Worm (Caenorhabditis elegans): Measurements from ENCODE around the gene Y73F8A.22.

Y73F8A.22 gene

ce11 chrIV:15441308-15441707 is at the start of gene Y73F8A.22:
Gene Y73F8A.22 (minus strand): TSS chrIV:15441408.
- TF ChIP-seq egl-27 (tag; optimal IDR thresholded peaks at IDR 0.05) (no peak), mdl-1 (tag; optimal IDR thresholded peaks at IDR 0.05) (no peak), peb-1 (tag; optimal IDR thresholded peaks at IDR 0.05) (no peak), nhr-10 (tag; optimal IDR thresholded peaks at IDR 0.05) (no peak)

ce11 chrIV:15476369-15476768 is 35.2 kb upstream of the Y73F8A.22 start:
- TF ChIP-seq crh-2 (tag; optimal IDR thresholded peaks at IDR 0.05) (peak; percentile 16), alr-1 (tag; optimal IDR thresholded peaks at IDR 0.05) (no peak), unc-55 (GFP tag; optimal IDR thresholded peaks at IDR 0.05) (peak; percentile 39), nhr-129 (tag; optimal IDR thresholded peaks at IDR 0.05) (peak; percentile 66), gmeb-1 (tag; optimal IDR thresholded peaks at IDR 0.05) (peak; percentile 31)

- TF ChIP-seq peb-1 (tag; optimal IDR thresholded peaks at IDR 0.05) (no peak), aly-2 (tag; optimal IDR thresholded peaks at IDR 0.05) (no peak), nhr-11 (tag; optimal IDR thresholded peaks at IDR 0.05) (no peak), sma-3 (GFP tag; optimal IDR thresholded peaks at IDR 0.05) (no peak), dmd-4 (tag; optimal IDR thresholded peaks at IDR 0.05) (no peak), zag-1 (tag; optimal IDR thresholded peaks at IDR 0.05) (no peak), nhr-237 (tag; optimal IDR thresholded peaks at IDR 0.05) (no peak), fos-1 (tag; optimal IDR thresholded peaks at IDR 0.05) (no peak), R02D3.7 (tag; optimal IDR thresholded peaks at IDR 0.05) (no peak), ztf-4 (tag; optimal IDR thresholded peaks at IDR 0.05) (no peak), sma-9 (GFP tag; optimal IDR thresholded peaks at IDR 0.05) (no peak), sma-9 (tag; optimal IDR thresholded peaks at IDR 0.05) (no peak), nhr-10 (tag; optimal IDR thresholded peaks at IDR 0.05) (no peak), nhr-12 (tag; optimal IDR thresholded peaks at IDR 0.05) (no peak), C34F6.9 (tag; optimal IDR thresholded peaks at IDR 0.05) (no peak), gmeb-1 (tag; optimal IDR thresholded peaks at IDR 0.05) (no peak), nhr-23 (tag; optimal IDR thresholded peaks at IDR 0.05) (no peak), nhr-129 (tag; optimal IDR thresholded peaks at IDR 0.05) (no peak), F13H6.1 (tag; optimal IDR thresholded peaks at IDR 0.05) (no peak), egl-27 (tag; optimal IDR thresholded peaks at IDR 0.05) (no peak)
Observed at ce11 chrIV:15475829-15476228, 34.6 kb upstream of the Y73F8A.22 start.

ce11 chrIV:15473588-15474271 is 32.5 kb upstream of the Y73F8A.22 start, which contains the start of gene Y73F8A.26:
Gene Y73F8A.26 (plus strand): TSS chrIV:15473660.
- no peak for TF ChIP-seq sem-4 (tag; optimal IDR thresholded peaks at IDR 0.05)

ce11 chrIV:15472387-15472859 is 31.2 kb upstream of the Y73F8A.22 start, which contains the start of gene Y73F8A.27:
Gene Y73F8A.27 (plus strand): TSS chrIV:15472809.
- TF ChIP-seq blmp-1 (tag; optimal IDR thresholded peaks at IDR 0.05; ENCODE audit: insufficient read depth) = peak; percentile 51
- peak; percentile 90 for TF ChIP-seq sma-9 (GFP tag; optimal IDR thresholded peaks at IDR 0.05)
- no peak for TF ChIP-seq sma-9 (tag; optimal IDR thresholded peaks at IDR 0.05)
- peak; percentile 92 for TF ChIP-seq nhr-6 (tag; optimal IDR thresholded peaks at IDR 0.05)
- TF ChIP-seq ZK546.5 (tag; optimal IDR thresholded peaks at IDR 0.05) = peak; percentile 46
- peak; percentile 95 for TF ChIP-seq lin-13 (GFP tag; optimal IDR thresholded peaks at IDR 0.05)
- no peak for TF ChIP-seq ztf-1 (GFP tag; conservative IDR thresholded peaks at IDR 0.05)
- peak; percentile 97 for TF ChIP-seq crh-2 (tag; optimal IDR thresholded peaks at IDR 0.05)
- peak; percentile 89 for TF ChIP-seq nhr-21 (tag; optimal IDR thresholded peaks at IDR 0.05)
- peak; percentile 91 for TF ChIP-seq sem-4 (tag; optimal IDR thresholded peaks at IDR 0.05)
- TF ChIP-seq ama-1 (optimal IDR thresholded peaks at IDR 0.05) = peak; percentile 66
- TF ChIP-seq fos-1 (tag; optimal IDR thresholded peaks at IDR 0.05) = peak; percentile 64
- TF ChIP-seq gmeb-1 (tag; optimal IDR thresholded peaks at IDR 0.05) = peak; percentile 91
- TF ChIP-seq skn-1 (tag; optimal IDR thresholded peaks at IDR 0.05) = peak; percentile 83
- TF ChIP-seq aly-2 (tag; optimal IDR thresholded peaks at IDR 0.05) = no peak
- peak; percentile 92 to 96 for TF ChIP-seq lsy-2 (tag; optimal IDR thresholded peaks at IDR 0.05)
- TF ChIP-seq alr-1 (tag; optimal IDR thresholded peaks at IDR 0.05) = no peak
- TF ChIP-seq Y55F3AM.14 (GFP tag; optimal IDR thresholded peaks at IDR 0.05) = peak; percentile 24
- TF ChIP-seq nhr-77 (tag; optimal IDR thresholded peaks at IDR 0.05) = peak; percentile 51
- peak; percentile 83 for TF ChIP-seq snpc-4 (tag; optimal IDR thresholded peaks at IDR 0.05)
- TF ChIP-seq mbf-1 (tag; optimal IDR thresholded peaks at IDR 0.05) = peak; percentile 29
- no peak for TF ChIP-seq unc-39 (tag; optimal IDR thresholded peaks at IDR 0.05)
- TF ChIP-seq unc-55 (GFP tag; optimal IDR thresholded peaks at IDR 0.05) = peak; percentile 96
- TF ChIP-seq mdl-1 (tag; optimal IDR thresholded peaks at IDR 0.05) = peak in 1 of 2 experiments; percentile 19
- TF ChIP-seq ztf-4 (tag; optimal IDR thresholded peaks at IDR 0.05) = peak; percentile 80
- peak; percentile 81 for TF ChIP-seq nhr-237 (tag; optimal IDR thresholded peaks at IDR 0.05)
- peak; percentile 56 for TF ChIP-seq ceh-82 (tag; optimal IDR thresholded peaks at IDR 0.05)
- TF ChIP-seq nhr-25 (tag; optimal IDR thresholded peaks at IDR 0.05) = peak; percentile 92
- TF ChIP-seq lin-39 (tag; optimal IDR thresholded peaks at IDR 0.05) = no peak
- TF ChIP-seq R02D3.7 (tag; optimal IDR thresholded peaks at IDR 0.05) = peak; percentile 20
- TF ChIP-seq peb-1 (tag; optimal IDR thresholded peaks at IDR 0.05) = no peak
- no peak for TF ChIP-seq elt-1 (tag; optimal IDR thresholded peaks at IDR 0.05)
- peak; percentile 93 for TF ChIP-seq sma-3 (GFP tag; optimal IDR thresholded peaks at IDR 0.05)
- peak; percentile 79 for TF ChIP-seq egl-27 (tag; optimal IDR thresholded peaks at IDR 0.05)
- TF ChIP-seq nhr-11 (tag; optimal IDR thresholded peaks at IDR 0.05) = no peak

Data from whole organism, L2 larva.